Worm (Caenorhabditis elegans) whole organism, midembryonic: ENCODE data around the gene elo-1.

ENCODE experiments used
- cog-1 ChIP-seq: sonication (generic microtip); optimal IDR thresholded peaks from 2 replicates; lab custom pipeline; 2016; ENCODE audit warnings: missing genetic modification characterization, missing compliant biosample characterization
- flt-1 ChIP-seq: fragments of 200-800 bp; sonication (Bioruptor generic); IDR thresholded peaks from 2 replicates; pipeline ENCODE4 v1.3.6; 2022; ENCODE audit warnings: missing genetic modification characterization, missing compliant biosample characterization
- klf-2 ChIP-seq: fragments of 200-800 bp; sonication (Bioruptor generic); conservative IDR thresholded peaks from 2 replicates; pipeline ENCODE4 v1.3.6; 2022; ENCODE audit warnings: missing genetic modification reagents, missing genetic modification characterization, missing compliant biosample characterization
- med-1 ChIP-seq: sonication (generic microtip); optimal IDR thresholded peaks from 2 replicates; lab custom pipeline; 2017; ENCODE audit warnings: missing genetic modification characterization, mild to moderate bottlenecking, missing compliant biosample characterization, antibody characterized with exemption, missing genetic modification reagents; ENCODE audit not compliant: insufficient read depth
- tab-1 ChIP-seq: fragments of 200-800 bp; sonication (Bioruptor generic); IDR thresholded peaks from 2 replicates; pipeline ENCODE4 v1.3.6; 2022; ENCODE audit warnings: missing genetic modification characterization, missing compliant biosample characterization

DNA sequence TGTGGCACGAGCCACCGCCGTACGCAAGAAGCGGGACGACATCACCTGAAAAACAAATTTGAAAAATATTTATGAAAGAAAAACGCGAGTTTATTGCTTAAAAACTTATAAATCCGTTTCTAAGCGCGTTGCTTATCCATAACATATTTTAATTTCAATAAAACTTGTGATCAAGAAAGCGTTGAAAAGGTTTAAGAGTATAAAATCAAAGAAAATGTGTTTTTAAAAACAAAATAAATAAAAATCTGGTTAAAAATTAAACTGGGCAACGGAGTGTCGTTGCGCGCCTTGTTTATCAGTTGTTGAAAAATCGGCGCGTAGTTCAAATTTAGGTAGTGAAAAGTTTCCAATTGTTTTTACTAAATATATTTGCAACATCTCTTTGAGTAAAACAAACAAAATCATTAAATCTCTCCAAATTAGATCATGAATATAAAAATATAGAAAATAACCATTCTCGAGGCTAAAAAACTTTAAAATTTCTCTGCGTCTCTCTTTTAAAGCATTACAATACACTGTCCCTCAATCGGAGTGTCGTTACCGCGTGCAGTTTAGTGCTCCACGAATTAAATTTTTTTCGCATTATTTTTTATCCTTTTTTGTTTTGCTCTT is 1.2 kb upstream of the elo-1 start, which contains the start of gene ndua-5:
- TF ChIP-seq klf-2 (GFP tag; lab: Robert Waterston, UW) (no peak), cog-1 (tag; lab: Kevin White, UChicago) (no peak), tab-1 (GFP tag; lab: Robert Waterston, UW) (no peak), flt-1 (GFP tag; lab: Robert Waterston, UW) (no peak), med-1 (no peak)
